Fruit fly (Drosophila melanogaster): Measurements from ENCODE around the gene Rev1.
A peak's percentile ranks its signal among the peaks of the same experiment; 100 is the strongest.

The Rev1 gene

dm6 chr3L:629353-629915, 24.7 kb upstream of the Rev1 start (continued):
- no peak for TF ChIP-seq CG4424 (GFP tag; optimal IDR thresholded peaks at IDR 0.05)
- no peak for TF ChIP-seq CG16779 (GFP tag; IDR thresholded peaks at IDR 0.05)
- TF ChIP-seq emc (GFP tag; optimal IDR thresholded peaks at IDR 0.05), result no peak
- TF ChIP-seq CG15073 (GFP tag; optimal IDR thresholded peaks at IDR 0.05), result no peak
- no peak for TF ChIP-seq CG2120 (GFP tag; optimal IDR thresholded peaks at IDR 0.05)
- peak; percentile 88; the same call in 2 of the 4 replicates for TF ChIP-seq chinmo (GFP tag; IDR thresholded peaks at IDR 0.05; ENCODE audit: partially characterized antibody)
- peak; percentile 26 for TF ChIP-seq CG1233 (GFP tag; optimal IDR thresholded peaks at IDR 0.05)
- no peak for TF ChIP-seq pita (GFP tag; optimal IDR thresholded peaks at IDR 0.05)
- no peak for TF ChIP-seq tna (GFP tag; IDR thresholded peaks at IDR 0.05; ENCODE audit: partially characterized antibody)
- TF ChIP-seq usp (GFP tag; optimal IDR thresholded peaks at IDR 0.05), result no peak
- no peak for TF ChIP-seq CG8281 (tag; optimal IDR thresholded peaks at IDR 0.05)
- peak; percentile 40 for TF ChIP-seq CG12071 (GFP tag; optimal IDR thresholded peaks at IDR 0.05)
- TF ChIP-seq CG8359 (GFP tag; optimal IDR thresholded peaks at IDR 0.05; ENCODE audit: borderline replicate concordance), result peak; percentile 1
- peak; percentile 9 for TF ChIP-seq CG6854 (GFP tag; optimal IDR thresholded peaks at IDR 0.05)
- TF ChIP-seq Sry-δ (GFP tag; optimal IDR thresholded peaks at IDR 0.05), result no peak
- peak; percentile 45 for TF ChIP-seq CrebB (tag; optimal IDR thresholded peaks at IDR 0.05)
- no peak for TF ChIP-seq Tbp (GFP tag; optimal IDR thresholded peaks at IDR 0.05)
- no peak for TF ChIP-seq CG14667 (GFP tag; IDR thresholded peaks at IDR 0.05)
- TF ChIP-seq Poxn (GFP tag; IDR thresholded peaks at IDR 0.05), result no peak
- no peak for TF ChIP-seq danr (GFP tag; IDR thresholded peaks at IDR 0.05)
- TF ChIP-seq mld (GFP tag; IDR thresholded peaks at IDR 0.05; ENCODE audit: partially characterized antibody), result no peak
- peak; percentile 40; the same call in 1 of the 2 replicates for TF ChIP-seq seq (GFP tag; IDR thresholded peaks at IDR 0.05)
- peak; percentile 28 for TF ChIP-seq tx (GFP tag; optimal IDR thresholded peaks at IDR 0.05)
- TF ChIP-seq Fer3 (tag; optimal IDR thresholded peaks at IDR 0.05), result peak; percentile 10
- no peak for TF ChIP-seq fd96Cb (tag; optimal IDR thresholded peaks at IDR 0.05)
- no peak for TF ChIP-seq hbn (GFP tag; IDR thresholded peaks at IDR 0.05; ENCODE audit: partially characterized antibody)
- no peak for TF ChIP-seq ken (GFP tag; IDR thresholded peaks at IDR 0.05)
- TF ChIP-seq CG11456 (GFP tag; IDR thresholded peaks at IDR 0.05), result 0 out of 3 replicates have a peak, but pooled peaks have one; percentile 32
- no peak for TF ChIP-seq CG2875 (GFP tag; optimal IDR thresholded peaks at IDR 0.05)
- TF ChIP-seq CG7357 (GFP tag; IDR thresholded peaks at IDR 0.05), result no peak
- TF ChIP-seq CG15601 (tag; optimal IDR thresholded peaks at IDR 0.05), result peak; percentile 43
- 0 out of 2 replicates have a peak, but pooled peaks have one; percentile 11 for TF ChIP-seq CG3847 (GFP tag; IDR thresholded peaks at IDR 0.05)
- TF ChIP-seq CG14441 (GFP tag; IDR thresholded peaks at IDR 0.05), result peak; percentile 30; the same call in 1 of the 2 replicates
- TF ChIP-seq cg (GFP tag; optimal IDR thresholded peaks at IDR 0.05), result peak; percentile 87
- TF ChIP-seq cato (GFP tag; optimal IDR thresholded peaks at IDR 0.05; ENCODE audit: borderline replicate concordance), result no peak
- peak; percentile 80 for TF ChIP-seq Ets65A (GFP tag)
- TF ChIP-seq CG34376 (GFP tag; optimal IDR thresholded peaks at IDR 0.05), result peak; percentile 65
- TF ChIP-seq Lhr (GFP tag; optimal IDR thresholded peaks at IDR 0.05), result no peak
- peak; percentile 35 for TF ChIP-seq CG13624 (GFP tag; optimal IDR thresholded peaks at IDR 0.05)
- TF ChIP-seq H2.0 (GFP tag; IDR thresholded peaks at IDR 0.05), result no peak
- TF ChIP-seq CG15514 (GFP tag; optimal IDR thresholded peaks at IDR 0.05), result no peak
- no peak for TF ChIP-seq CG9797 (GFP tag; optimal IDR thresholded peaks at IDR 0.05)
- peak; percentile 15 for TF ChIP-seq grn (GFP tag; optimal IDR thresholded peaks at IDR 0.05)
- no peak for TF ChIP-seq Doc2 (GFP tag; IDR thresholded peaks at IDR 0.05)
- TF ChIP-seq CG3065 (GFP tag; optimal IDR thresholded peaks at IDR 0.05), result no peak
- TF ChIP-seq CG15269 (tag; optimal IDR thresholded peaks at IDR 0.05), result peak; percentile 42
- TF ChIP-seq ranshi (GFP tag; IDR thresholded peaks at IDR 0.05), result peak; percentile 19; the same call in 1 of the 2 replicates
- TF ChIP-seq CG32772 (GFP tag; IDR thresholded peaks at IDR 0.05), result peak; percentile 60; the same call in 1 of the 2 replicates
- TF ChIP-seq stc (GFP tag; IDR thresholded peaks at IDR 0.05), result peak; percentile 36; the same call in 1 of the 2 replicates
- TF ChIP-seq rib (GFP tag; IDR thresholded peaks at IDR 0.05), result peak; percentile 52; the same call in 1 of the 2 replicates
